Fruit fly (Drosophila melanogaster) whole organism, embryonic: Measurements from ENCODE around the gene CG42525.
A peak's percentile ranks its signal among the peaks of the same experiment; 100 is the strongest.

Source experiments
- B-H2 ChIP-seq: fragments of 200-800 bp; sonication (Bioruptor generic); optimal IDR thresholded peaks from 2 replicates; lab custom pipeline; 2018; ENCODE audit warnings: missing biosample characterization, mild to moderate bottlenecking, missing genetic modification characterization
- Bgb ChIP-seq: fragments of 200-800 bp; sonication (Bioruptor generic); IDR thresholded peaks from 2 replicates; pipeline ENCODE4 v1.3.6; 2022; ENCODE audit warnings: missing biosample characterization, missing genetic modification characterization; ENCODE audit not compliant: partially characterized antibody
- CG10321 ChIP-seq: fragments of 200-800 bp; sonication (Bioruptor generic); IDR thresholded peaks from 2 replicates; pipeline ENCODE4 v1.3.6; 2022; ENCODE audit warnings: missing biosample characterization, missing genetic modification characterization
- CG10543 ChIP-seq: fragments of 200-800 bp; sonication (Bioruptor generic); optimal IDR thresholded peaks from 3 replicates; lab custom pipeline; 2017; ENCODE audit warnings: missing biosample characterization, mild to moderate bottlenecking, missing genetic modification characterization, moderate library complexity
- CG13296 ChIP-seq: fragments of 200-800 bp; sonication (Bioruptor generic); optimal IDR thresholded peaks from 3 replicates; lab custom pipeline; 2018; ENCODE audit warnings: missing biosample characterization, mild to moderate bottlenecking, missing genetic modification characterization
- CG15479 ChIP-seq: fragments of 200-800 bp; sonication (Bioruptor generic); optimal IDR thresholded peaks from 3 replicates; lab custom pipeline; 2019; ENCODE audit warnings: missing biosample characterization, mild to moderate bottlenecking, missing genetic modification characterization, moderate library complexity
- CG2116 ChIP-seq: fragments of 200-800 bp; sonication (Bioruptor generic); optimal IDR thresholded peaks from 3 replicates; lab custom pipeline; 2018; ENCODE audit warnings: missing biosample characterization, mild to moderate bottlenecking, missing genetic modification characterization
- CG2199 ChIP-seq: fragments of 200-800 bp; sonication (Bioruptor generic); IDR thresholded peaks from 3 replicates; pipeline ENCODE4 v1.3.6; 2022; ENCODE audit warnings: missing biosample characterization, missing genetic modification characterization
- CG34376 ChIP-seq: fragments of 200-800 bp; sonication (Bioruptor generic); optimal IDR thresholded peaks from 2 replicates; lab custom pipeline; 2018; ENCODE audit warnings: missing biosample characterization, mild to moderate bottlenecking, missing genetic modification characterization
- CG34422 ChIP-seq: fragments of 200-800 bp; sonication (Bioruptor generic); IDR thresholded peaks from 3 replicates; pipeline ENCODE4 v1.3.6; 2022; ENCODE audit warnings: missing biosample characterization, missing genetic modification characterization
- CG3847 ChIP-seq: fragments of 200-800 bp; sonication (Bioruptor generic); IDR thresholded peaks from 2 replicates; pipeline ENCODE4 v1.3.6; 2022; ENCODE audit warnings: missing biosample characterization, missing genetic modification characterization
- CG43689 ChIP-seq: fragments of 200-800 bp; sonication (Bioruptor generic); IDR thresholded peaks from 2 replicates; pipeline ENCODE4 v1.3.6; 2022; ENCODE audit warnings: missing biosample characterization, missing genetic modification characterization
- CG7839 ChIP-seq: fragments of 200-800 bp; sonication (Bioruptor generic); optimal IDR thresholded peaks from 3 replicates; lab custom pipeline; 2018; ENCODE audit warnings: missing biosample characterization, mild to moderate bottlenecking, missing genetic modification characterization, moderate library complexity
- CG8478 ChIP-seq: fragments of >200 bp; optimal IDR thresholded peaks from 2 replicates; lab custom pipeline; 2018
- CG9609 ChIP-seq: fragments of 200-800 bp; sonication (Bioruptor generic); optimal IDR thresholded peaks from 3 replicates; lab custom pipeline; 2016; ENCODE audit warnings: missing biosample characterization, missing genetic modification characterization
- D19A ChIP-seq: fragments of 200-800 bp; optimal IDR thresholded peaks from 3 replicates; lab custom pipeline; 2019; ENCODE audit warnings: missing biosample characterization, mild to moderate bottlenecking, missing genetic modification characterization, moderate library complexity
- Deaf1 ChIP-seq: fragments of 200-800 bp; optimal IDR thresholded peaks from 3 replicates; lab custom pipeline; 2019; ENCODE audit warnings: missing biosample characterization, mild to moderate bottlenecking, missing genetic modification characterization, moderate library complexity
- Eip74EF ChIP-seq, 2 experiments: fragments of 200-800 bp in 1 of 2; fragments of >200 bp in 1 of 2; sonication (Bioruptor generic) in 1 of 2; optimal IDR thresholded peaks; 2 replicates each; lab custom pipeline; 2017 to 2019; ENCODE audit warnings: missing biosample characterization in 2 of 2, missing genetic modification characterization in 2 of 2, mild to moderate bottlenecking in 1 of 2, moderate library complexity in 1 of 2
- GATAe ChIP-seq: fragments of 200-800 bp; sonication (Bioruptor generic); conservative IDR thresholded peaks from 2 replicates; pipeline ENCODE4 v1.3.6; 2022; ENCODE audit warnings: missing biosample characterization, missing genetic modification characterization
- Med ChIP-seq: fragments of 200-800 bp; sonication (Bioruptor generic); peaks from one replicate; lab custom pipeline; 2016; ENCODE audit warnings: missing biosample characterization, missing genetic modification characterization, mild to moderate bottlenecking, inconsistent platforms, moderate library complexity
- Mes4 ChIP-seq: fragments of 200-800 bp; sonication (Bioruptor generic); optimal IDR thresholded peaks from 2 replicates; lab custom pipeline; 2016; ENCODE audit warnings: missing biosample characterization, missing genetic modification characterization
- Neu2 ChIP-seq: fragments of 200-800 bp; sonication (Bioruptor generic); optimal IDR thresholded peaks from 3 replicates; lab custom pipeline; 2016; ENCODE audit warnings: missing biosample characterization, missing genetic modification characterization, borderline replicate concordance
- Pdp1 ChIP-seq, 2 experiments: fragments of 200-800 bp; sonication (Bioruptor generic); optimal IDR thresholded peaks; 3 replicates each; lab custom pipeline; 2016; ENCODE audit warnings: missing biosample characterization in 2 of 2, missing genetic modification characterization in 2 of 2, mild to moderate bottlenecking in 1 of 2, moderate library complexity in 1 of 2
- bcd ChIP-seq: fragments of 200-800 bp; sonication (Bioruptor generic); optimal IDR thresholded peaks from 2 replicates; lab custom pipeline; 2017; ENCODE audit warnings: missing biosample characterization, mild to moderate bottlenecking, missing genetic modification characterization
- bigmax ChIP-seq: fragments of 200-800 bp; sonication (Bioruptor generic); optimal IDR thresholded peaks from 2 replicates; lab custom pipeline; 2018; ENCODE audit warnings: missing biosample characterization, mild to moderate bottlenecking, missing genetic modification characterization
- cg ChIP-seq: fragments of 200-800 bp; sonication (Bioruptor generic); optimal IDR thresholded peaks from 3 replicates; lab custom pipeline; 2019; ENCODE audit warnings: missing biosample characterization, mild to moderate bottlenecking, missing genetic modification characterization, moderate library complexity
- chinmo ChIP-seq: fragments of 200-800 bp; sonication (Bioruptor generic); IDR thresholded peaks from 4 replicates; pipeline ENCODE4 v1.3.6; 2022; ENCODE audit warnings: missing biosample characterization, missing genetic modification characterization; ENCODE audit not compliant: partially characterized antibody
- crol ChIP-seq: fragments of 200-800 bp; sonication (Bioruptor generic); IDR thresholded peaks from 2 replicates; pipeline ENCODE4 v1.3.6; 2022; ENCODE audit warnings: missing biosample characterization, missing genetic modification characterization
- crp ChIP-seq, 2 experiments: fragments of 200-800 bp; sonication (Bioruptor generic); optimal IDR thresholded peaks; 2 replicates in 1 of 2; 3 replicates in 1 of 2; lab custom pipeline; 2017; ENCODE audit warnings: missing biosample characterization in 2 of 2, missing genetic modification characterization in 2 of 2, mild to moderate bottlenecking in 1 of 2, moderate library complexity in 1 of 2
- dan ChIP-seq: fragments of 200-800 bp; sonication (Bioruptor generic); IDR thresholded peaks from 2 replicates; pipeline ENCODE4 v1.3.6; 2022; ENCODE audit warnings: missing biosample characterization, missing genetic modification characterization
- fd96Cb ChIP-seq: fragments of 200-800 bp; sonication (Bioruptor generic); optimal IDR thresholded peaks from 2 replicates; lab custom pipeline; 2018; ENCODE audit warnings: missing biosample characterization, mild to moderate bottlenecking, missing genetic modification characterization, moderate library complexity
- gcm ChIP-seq: fragments of 200-800 bp; sonication (Bioruptor generic); optimal IDR thresholded peaks from 2 replicates; lab custom pipeline; 2019; ENCODE audit warnings: missing biosample characterization, mild to moderate bottlenecking, missing genetic modification characterization, moderate library complexity
- gcm2 ChIP-seq: fragments of 200-800 bp; sonication (Bioruptor generic); optimal IDR thresholded peaks from 2 replicates; lab custom pipeline; 2016; ENCODE audit warnings: missing biosample characterization, missing genetic modification characterization
- grau ChIP-seq: fragments of 200-800 bp; optimal IDR thresholded peaks from 3 replicates; lab custom pipeline; 2019; ENCODE audit warnings: missing biosample characterization, mild to moderate bottlenecking, missing genetic modification characterization, moderate library complexity
- gro ChIP-seq: fragments of 200-800 bp; sonication (Bioruptor generic); optimal IDR thresholded peaks from 2 replicates; lab custom pipeline; 2016; ENCODE audit warnings: missing biosample characterization, missing genetic modification characterization
- her ChIP-seq: fragments of 200-800 bp; sonication (Bioruptor generic); optimal IDR thresholded peaks from 2 replicates; lab custom pipeline; 2016; ENCODE audit warnings: missing biosample characterization, missing genetic modification characterization
- ind ChIP-seq: fragments of 200-800 bp; sonication (Bioruptor generic); optimal IDR thresholded peaks from 3 replicates; lab custom pipeline; 2016; ENCODE audit warnings: missing biosample characterization, missing genetic modification characterization
- lilli ChIP-seq: fragments of 200-800 bp; sonication (Bioruptor generic); optimal IDR thresholded peaks from 3 replicates; lab custom pipeline; 2016; ENCODE audit warnings: missing biosample characterization, missing genetic modification characterization
- repo ChIP-seq: fragments of 200-800 bp; sonication (Bioruptor generic); optimal IDR thresholded peaks from 2 replicates; lab custom pipeline; 2016; ENCODE audit warnings: missing biosample characterization, missing genetic modification characterization
- sob ChIP-seq: fragments of 200-800 bp; sonication (Bioruptor generic); IDR thresholded peaks from 2 replicates; pipeline ENCODE4 v1.3.6; 2022; ENCODE audit warnings: missing biosample characterization, missing genetic modification characterization
- sug ChIP-seq: fragments of 200-800 bp; optimal IDR thresholded peaks from 2 replicates; lab custom pipeline; 2019; ENCODE audit warnings: missing biosample characterization, mild to moderate bottlenecking, missing genetic modification characterization, moderate library complexity
- tap ChIP-seq: fragments of 200-800 bp; optimal IDR thresholded peaks from 3 replicates; lab custom pipeline; 2019; ENCODE audit warnings: missing biosample characterization, mild to moderate bottlenecking, missing genetic modification characterization, moderate library complexity
- tll ChIP-seq, 2 experiments: fragments of 200-800 bp in 1 of 2; fragments of >200 bp in 1 of 2; sonication (Bioruptor generic) in 1 of 2; optimal IDR thresholded peaks; 2 replicates each; lab custom pipeline; 2017 to 2019; ENCODE audit warnings: missing biosample characterization in 2 of 2, missing genetic modification characterization in 2 of 2, mild to moderate bottlenecking in 1 of 2, moderate library complexity in 1 of 2
- twi ChIP-seq: fragments of 200-800 bp; optimal IDR thresholded peaks from 2 replicates; lab custom pipeline; 2019; ENCODE audit warnings: missing biosample characterization, mild to moderate bottlenecking, missing genetic modification characterization, moderate library complexity
- wek ChIP-seq: fragments of 200-800 bp; sonication (Bioruptor generic); optimal IDR thresholded peaks from 3 replicates; lab custom pipeline; 2018; ENCODE audit warnings: missing biosample characterization, mild to moderate bottlenecking, missing genetic modification characterization, moderate library complexity

CG42525 gene

DNA sequence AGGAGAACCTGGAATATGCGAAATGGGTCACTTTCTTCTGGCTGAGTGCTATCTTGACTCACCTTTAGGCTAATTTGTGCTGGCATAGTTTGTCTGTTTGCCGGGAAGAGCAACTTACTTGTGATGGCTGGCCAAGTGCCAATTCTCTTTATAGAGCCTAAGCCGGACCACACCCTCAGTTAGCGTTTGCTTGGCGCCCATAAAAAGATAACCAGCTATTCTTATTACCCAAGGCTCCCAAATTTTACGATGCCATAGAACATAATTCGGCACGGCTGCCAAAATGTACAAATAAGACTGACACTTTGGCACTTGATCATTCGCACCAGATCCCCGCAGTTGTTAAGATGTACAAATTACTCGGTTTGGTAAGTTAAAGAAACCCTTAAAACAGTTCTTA, at the start of gene CG42525, which contains the start of gene CG14958:
TSS of gene CG42525 (minus strand) at position 101 of the 400 bp plus-strand sequence.
TSS of gene CG14958 (plus strand) at position 332 of the 400 bp plus-strand sequence.
- no peak for TF ChIP-seq CG9609
- no peak for TF ChIP-seq CG3847 (GFP tag; lab: Robert Waterston, UW)
- TF ChIP-seq CG2116 (GFP tag; lab: Kevin White, UChicago), result no peak
- TF ChIP-seq tap (tag; lab: Kevin White, UChicago), result no peak
- no peak for TF ChIP-seq repo (GFP tag; lab: Kevin White, UChicago)
- TF ChIP-seq CG43689 (GFP tag; lab: Robert Waterston, UW), result no peak
- TF ChIP-seq Deaf1 (tag; lab: Kevin White, UChicago), result no peak
- no peak for TF ChIP-seq lilli (GFP tag; lab: Kevin White, UChicago)
- no peak for TF ChIP-seq wek
- no peak for TF ChIP-seq GATAe
- no peak for TF ChIP-seq ind
- no peak for TF ChIP-seq bigmax (GFP tag; lab: Kevin White, UChicago)
- TF ChIP-seq dan (GFP tag; lab: Robert Waterston, UW), result no peak
- TF ChIP-seq Neu2, result no peak
- TF ChIP-seq Eip74EF (GFP tag; optimal IDR thresholded peaks at IDR 0.05; lab: Kevin White, UChicago), result no peak
- no peak for TF ChIP-seq CG10321 (GFP tag; lab: Robert Waterston, UW)
- TF ChIP-seq gcm2 (GFP tag; lab: Kevin White, UChicago), result no peak
- TF ChIP-seq tll (GFP tag; optimal IDR thresholded peaks at IDR 0.05; lab: Kevin White, UChicago), result no peak

DNA sequence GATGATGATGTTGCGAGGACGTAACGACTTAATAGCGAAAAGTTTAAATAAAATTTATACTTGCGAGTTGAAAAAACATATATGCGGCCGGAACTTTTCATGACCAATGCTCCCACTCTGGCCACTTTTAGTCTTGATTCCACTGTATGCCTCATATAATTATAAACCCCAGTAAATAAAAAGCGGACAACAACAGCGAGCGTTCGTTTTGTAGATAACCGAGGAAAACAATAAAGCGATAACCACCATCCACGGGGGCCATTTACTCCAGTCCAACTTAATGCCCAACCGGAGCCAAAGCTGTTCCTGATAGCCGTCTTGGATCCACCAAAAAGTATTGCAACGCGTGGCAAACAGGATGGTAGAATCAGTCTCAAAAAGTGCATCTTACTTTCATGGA, 46.8 kb upstream of the CG42525 start:
- no peak for TF ChIP-seq gro (GFP tag; lab: Kevin White, UChicago)
- peak; percentile 4 for TF ChIP-seq grau (tag; lab: Kevin White, UChicago)
- peak; percentile 20 for TF ChIP-seq Med (GFP tag; lab: Kevin White, UChicago)
- no peak for TF ChIP-seq Mes4 (GFP tag; lab: Kevin White, UChicago)
- peak; percentile 6 for TF ChIP-seq CG34376 (GFP tag; lab: Kevin White, UChicago)
- no peak for TF ChIP-seq Bgb (GFP tag; lab: Robert Waterston, UW)
- peak; percentile 8 for TF ChIP-seq CG10543 (GFP tag; lab: Kevin White, UChicago)
- peak; percentile 64; the same call in 1 of the 3 replicates for TF ChIP-seq CG2199 (GFP tag; lab: Robert Waterston, UW)
- TF ChIP-seq sug (tag; lab: Kevin White, UChicago), result peak; percentile 91
- peak; percentile 31 for TF ChIP-seq B-H2 (GFP tag; lab: Kevin White, UChicago)
- TF ChIP-seq CG13296 (GFP tag; lab: Kevin White, UChicago), result peak; percentile 16
- peak; percentile 25; the same call in 1 of the 2 replicates for TF ChIP-seq sob (GFP tag; lab: Robert Waterston, UW)

DNA sequence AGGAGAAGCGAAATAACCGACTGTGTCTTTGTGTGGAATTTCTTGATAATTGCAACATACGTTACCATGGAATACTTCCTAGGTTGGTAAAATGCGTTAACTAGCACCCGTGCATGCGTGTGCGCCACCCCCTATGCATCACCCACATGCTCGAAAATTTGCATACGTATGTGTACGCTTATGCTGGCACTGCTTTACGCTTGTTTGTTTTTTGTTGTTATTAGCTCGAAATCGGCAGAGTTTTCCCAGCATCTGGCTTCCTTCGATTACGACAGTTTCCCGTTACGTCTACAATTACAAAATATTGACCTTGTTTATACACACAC, 36.9 kb upstream of the CG42525 start:
- TF ChIP-seq bcd (GFP tag; lab: Kevin White, UChicago) (no peak), fd96Cb (no peak), grau (tag; lab: Kevin White, UChicago) (no peak), B-H2 (GFP tag; lab: Kevin White, UChicago) (no peak), chinmo (GFP tag; lab: Robert Waterston, UW) (0 out of 4 replicates have a peak, but pooled peaks have one; percentile 84), CG15479 (GFP tag; lab: Kevin White, UChicago) (peak; percentile 22), CG8478 (lab: Kevin White, UChicago) (peak; percentile 52), CG34422 (GFP tag; lab: Robert Waterston, UW) (peak; percentile 4; the same call in 1 of the 3 replicates), Pdp1 (GFP tag; optimal IDR thresholded peaks at IDR 0.05; lab: Kevin White, UChicago) (peak in 1 of 2 experiments; percentile 41), sug (tag; lab: Kevin White, UChicago) (peak; percentile 48), cg (GFP tag; lab: Kevin White, UChicago) (peak; percentile 92), D19A (tag; lab: Kevin White, UChicago) (no peak), gcm (GFP tag; lab: Kevin White, UChicago) (peak; percentile 74), CG7839 (no peak), twi (tag; lab: Kevin White, UChicago) (peak; percentile 46), crp (GFP tag; optimal IDR thresholded peaks at IDR 0.05; lab: Kevin White, UChicago) (no peak), crol (GFP tag; lab: Robert Waterston, UW) (peak; percentile 82), her (GFP tag; lab: Kevin White, UChicago) (no peak)
